Fruit fly (Drosophila melanogaster): ENCODE data around the gene CG3225.
A peak's percentile ranks its signal among the peaks of the same experiment; 100 is the strongest.

CG3225 gene

dm6 chr2L:4856118-4856517 is 38.1 kb upstream of the CG3225 start (continued):
- TF ChIP-seq CG13894 (tag; optimal IDR thresholded peaks at IDR 0.05) (peak; percentile 35), Adf1 (GFP tag; IDR thresholded peaks at IDR 0.05) (no peak), CG8944 (GFP tag; optimal IDR thresholded peaks at IDR 0.05) (no peak), CG6683 (GFP tag; optimal IDR thresholded peaks at IDR 0.05) (peak; percentile 52), Gug (GFP tag; IDR thresholded peaks at IDR 0.05) (0 out of 4 replicates have a peak, but pooled peaks have one; percentile 13), CG33557 (GFP tag; optimal IDR thresholded peaks at IDR 0.05) (no peak), CG3838 (GFP tag; optimal IDR thresholded peaks at IDR 0.05) (no peak), chinmo (GFP tag; IDR thresholded peaks at IDR 0.05; ENCODE audit: partially characterized antibody) (no peak), TFAM (GFP tag; optimal IDR thresholded peaks at IDR 0.05) (no peak), CG30403 (GFP tag; optimal IDR thresholded peaks at IDR 0.05) (peak; percentile 60), CG13123 (GFP tag; optimal IDR thresholded peaks at IDR 0.05) (no peak), sr (GFP tag; IDR thresholded peaks at IDR 0.05) (no peak), BtbVII (GFP tag; optimal IDR thresholded peaks at IDR 0.05) (peak; percentile 48), row (GFP tag; IDR thresholded peaks at IDR 0.05) (peak; percentile 86), Dbx (GFP tag; IDR thresholded peaks at IDR 0.05) (0 out of 3 replicates have a peak, but pooled peaks have one; percentile 29), sqz (GFP tag; optimal IDR thresholded peaks at IDR 0.05) (no peak), rib (GFP tag; IDR thresholded peaks at IDR 0.05) (no peak), hb (GFP tag; IDR thresholded peaks at IDR 0.05; ENCODE audit: partially characterized antibody) (no peak), CG6654 (GFP tag; optimal IDR thresholded peaks at IDR 0.05) (no peak), CG16815 (GFP tag; optimal IDR thresholded peaks at IDR 0.05) (peak; percentile 43), lmd (GFP tag; IDR thresholded peaks at IDR 0.05) (peak; percentile 51), CG17912 (GFP tag; optimal IDR thresholded peaks at IDR 0.05) (no peak), CG16779 (GFP tag; IDR thresholded peaks at IDR 0.05) (no peak), CG10543 (GFP tag; optimal IDR thresholded peaks at IDR 0.05) (no peak), CG10431 (GFP tag; optimal IDR thresholded peaks at IDR 0.05) (no peak), CG4617 (GFP tag; optimal IDR thresholded peaks at IDR 0.05; ENCODE audit: borderline replicate concordance) (no peak), scrt (GFP tag; optimal IDR thresholded peaks at IDR 0.05) (peak; percentile 62), sima (GFP tag; optimal IDR thresholded peaks at IDR 0.05) (no peak), CG15073 (GFP tag; optimal IDR thresholded peaks at IDR 0.05) (no peak), Bteb2 (GFP tag; optimal IDR thresholded peaks at IDR 0.05) (no peak), eyg (GFP tag; optimal IDR thresholded peaks at IDR 0.05) (no peak), YL-1 (GFP tag; optimal IDR thresholded peaks at IDR 0.05) (no peak), ERR (GFP tag; optimal IDR thresholded peaks at IDR 0.05) (no peak), CrebB (tag; optimal IDR thresholded peaks at IDR 0.05) (peak; percentile 37), CG11504 (tag; optimal IDR thresholded peaks at IDR 0.05) (peak; percentile 73), Bgb (GFP tag; IDR thresholded peaks at IDR 0.05; ENCODE audit: partially characterized antibody) (no peak), br (optimal IDR thresholded peaks at IDR 0.05) (no peak), hth (optimal IDR thresholded peaks at IDR 0.05) (no peak), Hey (tag; optimal IDR thresholded peaks at IDR 0.05) (no peak), trem (tag; optimal IDR thresholded peaks at IDR 0.05) (peak; percentile 67), CG8478 (optimal IDR thresholded peaks at IDR 0.05) (no peak), CG2712 (tag; optimal IDR thresholded peaks at IDR 0.05) (peak; percentile 86), tx (GFP tag; optimal IDR thresholded peaks at IDR 0.05) (no peak), sisA (GFP tag; IDR thresholded peaks at IDR 0.05) (peak; percentile 43; the same call in 1 of the 2 replicates), cad (GFP tag; optimal IDR thresholded peaks at IDR 0.05) (no peak), CG12391 (tag; optimal IDR thresholded peaks at IDR 0.05) (peak; percentile 83), CG2116 (GFP tag; optimal IDR thresholded peaks at IDR 0.05) (no peak), CG13424 (tag; optimal IDR thresholded peaks at IDR 0.05) (peak; percentile 76), Scr (GFP tag; IDR thresholded peaks at IDR 0.05; ENCODE audit: partially characterized antibody) (no peak), nmo (GFP tag; optimal IDR thresholded peaks at IDR 0.05) (peak; percentile 51), B-H2 (GFP tag; optimal IDR thresholded peaks at IDR 0.05) (no peak), Max (GFP tag; optimal IDR thresholded peaks at IDR 0.05) (no peak)

All from whole organism, embryonic.